Fruit fly (Drosophila melanogaster): ENCODE measurements around the gene CG3168.

The CG3168 gene

dm6 chrX:6739936-6740668 is at the start of gene CG3168:
Gene CG3168 (minus strand): TSS chrX:6739986.
- no peak for TF ChIP-seq noc (tag; optimal IDR thresholded peaks at IDR 0.05)

DNA sequence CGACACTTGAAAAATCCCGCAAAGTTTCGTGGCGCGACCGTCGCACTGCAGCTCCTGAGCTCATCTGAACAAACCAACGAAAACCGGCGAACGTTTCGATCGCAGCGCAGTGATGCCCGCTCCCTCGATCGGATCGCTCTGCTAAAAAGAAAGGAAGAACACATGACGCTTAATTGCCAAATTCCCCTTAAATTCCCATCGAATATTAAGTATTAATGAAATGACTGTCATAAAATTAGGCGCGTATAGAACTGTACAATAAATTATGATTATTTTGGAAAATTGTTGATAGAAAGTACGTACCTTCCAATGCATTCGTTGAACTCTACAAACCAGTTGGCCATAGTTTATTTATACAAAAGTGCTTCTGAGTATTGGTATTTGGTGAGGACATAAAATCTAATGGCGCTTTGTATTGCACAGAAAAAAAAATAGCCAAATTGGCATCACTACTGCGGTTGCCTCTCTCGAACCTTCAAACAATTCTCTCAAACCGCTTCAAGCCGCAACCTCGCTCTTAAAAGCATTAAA is 39.9 kb upstream of the CG3168 start, which contains the start of gene shf:
TSS of gene shf (minus strand) at position 51 of the 531 bp plus-strand sequence.
- no peak for TF ChIP-seq noc (tag; optimal IDR thresholded peaks at IDR 0.05)

DNA sequence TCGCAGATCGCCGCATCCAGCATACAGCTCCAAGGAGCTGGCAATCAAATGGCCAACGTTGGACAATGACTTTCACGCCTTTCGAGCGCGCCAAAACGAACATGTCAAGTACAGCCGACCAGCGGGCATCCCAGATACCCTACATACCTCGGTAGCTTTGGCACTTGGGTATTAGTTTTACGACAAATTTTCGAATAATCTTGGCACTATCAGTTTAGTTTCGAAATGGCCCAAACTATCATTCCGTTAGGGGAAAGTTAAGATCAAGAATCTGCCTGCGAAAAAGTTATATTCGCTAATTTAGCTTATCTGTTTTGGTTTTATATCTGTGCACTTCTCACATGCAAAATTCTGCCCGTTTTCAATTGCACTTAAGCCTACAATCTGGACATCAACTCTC is 39.0 kb upstream of the CG3168 start:
- no peak for TF ChIP-seq noc (tag; optimal IDR thresholded peaks at IDR 0.05)

DNA sequence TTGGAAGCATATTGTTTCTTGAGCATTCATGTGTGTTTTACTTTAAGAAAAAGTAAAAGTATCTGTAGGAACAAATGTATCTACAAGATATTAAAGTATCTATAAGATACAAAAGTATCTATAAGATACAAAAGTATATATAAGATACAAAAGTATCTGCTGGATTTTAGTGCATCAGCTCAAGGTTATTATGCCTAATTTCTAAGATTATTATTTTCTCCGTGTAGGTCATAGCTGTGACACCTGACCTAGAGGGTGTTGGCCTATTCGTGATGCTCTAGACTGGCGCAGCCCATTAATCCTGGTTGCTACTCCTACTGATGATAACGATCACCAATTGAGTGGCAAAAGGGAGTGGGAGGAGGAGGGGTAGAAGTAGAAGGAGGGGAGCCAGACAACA is 38.3 kb upstream of the CG3168 start:
- no peak for TF ChIP-seq noc (tag; optimal IDR thresholded peaks at IDR 0.05)

DNA sequence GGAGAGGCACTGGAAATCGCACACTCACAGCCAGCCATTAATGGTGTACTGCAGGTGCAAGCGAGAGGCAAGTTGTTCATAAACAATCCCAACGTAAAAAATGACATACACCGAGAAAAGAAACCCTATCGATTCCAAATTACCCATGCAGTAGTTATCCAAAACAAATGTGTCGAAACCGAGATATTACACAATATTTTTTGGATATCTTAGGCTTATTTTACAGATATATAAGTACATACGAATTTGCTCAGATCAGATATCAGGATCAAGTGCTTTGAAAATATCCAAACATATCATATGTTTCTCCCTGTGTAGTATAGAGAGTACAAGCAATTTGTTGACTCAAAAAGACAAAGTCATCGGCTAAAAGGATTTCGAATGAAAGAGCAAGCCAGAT is 37.6 kb upstream of the CG3168 start:
- no peak for TF ChIP-seq noc (tag; optimal IDR thresholded peaks at IDR 0.05)

DNA sequence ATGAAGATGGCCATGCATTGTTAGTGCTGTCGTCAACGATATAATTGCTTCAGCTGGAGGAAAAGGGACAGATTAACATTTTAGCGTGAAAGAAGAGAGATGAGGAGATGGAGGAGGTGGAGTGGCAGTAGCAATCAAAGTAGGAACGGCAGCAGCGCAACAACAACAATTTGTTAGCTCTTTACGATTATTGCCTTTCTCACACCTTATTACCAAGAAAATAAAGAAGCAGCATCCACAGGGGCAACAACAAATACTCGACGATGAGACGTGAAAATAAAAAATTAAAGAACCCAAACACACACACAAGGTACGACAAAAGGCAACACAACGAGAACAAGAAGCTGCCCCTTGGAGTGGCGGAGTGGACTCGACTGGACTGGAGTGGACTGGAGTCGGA is 37.1 kb upstream of the CG3168 start:
- TF ChIP-seq noc (tag; optimal IDR thresholded peaks at IDR 0.05) = no peak

- TF ChIP-seq noc (tag; optimal IDR thresholded peaks at IDR 0.05) = peak; percentile 28
Observed at dm6 chrX:6776274-6776673, 36.5 kb upstream of the CG3168 start.

- TF ChIP-seq noc (tag; optimal IDR thresholded peaks at IDR 0.05) = no peak
Observed at dm6 chrX:6775622-6776021, 35.8 kb upstream of the CG3168 start.

DNA sequence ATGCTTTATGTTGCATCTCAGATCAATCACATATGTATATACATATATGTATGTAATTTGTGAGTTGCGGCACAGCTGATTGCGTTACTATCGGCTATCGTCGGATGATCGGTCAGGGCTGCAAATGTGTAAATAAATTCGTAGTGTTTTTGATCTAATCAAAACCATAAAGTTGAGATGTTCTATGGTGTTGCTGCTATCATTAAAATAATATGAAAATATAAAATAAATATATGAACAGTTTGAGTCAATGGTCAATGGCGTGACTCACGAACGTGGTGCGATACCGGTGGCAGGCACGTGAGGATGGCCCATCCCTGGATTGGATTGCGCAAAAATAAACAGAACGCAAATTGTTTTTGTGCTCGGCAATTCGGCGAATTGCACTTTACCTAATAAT is 31.1 kb upstream of the CG3168 start, which contains the start of gene Coq7:
TSS of gene Coq7 (plus strand) at position 302 of the 400 bp plus-strand sequence.
- TF ChIP-seq noc (tag; optimal IDR thresholded peaks at IDR 0.05) = peak; percentile 77

DNA sequence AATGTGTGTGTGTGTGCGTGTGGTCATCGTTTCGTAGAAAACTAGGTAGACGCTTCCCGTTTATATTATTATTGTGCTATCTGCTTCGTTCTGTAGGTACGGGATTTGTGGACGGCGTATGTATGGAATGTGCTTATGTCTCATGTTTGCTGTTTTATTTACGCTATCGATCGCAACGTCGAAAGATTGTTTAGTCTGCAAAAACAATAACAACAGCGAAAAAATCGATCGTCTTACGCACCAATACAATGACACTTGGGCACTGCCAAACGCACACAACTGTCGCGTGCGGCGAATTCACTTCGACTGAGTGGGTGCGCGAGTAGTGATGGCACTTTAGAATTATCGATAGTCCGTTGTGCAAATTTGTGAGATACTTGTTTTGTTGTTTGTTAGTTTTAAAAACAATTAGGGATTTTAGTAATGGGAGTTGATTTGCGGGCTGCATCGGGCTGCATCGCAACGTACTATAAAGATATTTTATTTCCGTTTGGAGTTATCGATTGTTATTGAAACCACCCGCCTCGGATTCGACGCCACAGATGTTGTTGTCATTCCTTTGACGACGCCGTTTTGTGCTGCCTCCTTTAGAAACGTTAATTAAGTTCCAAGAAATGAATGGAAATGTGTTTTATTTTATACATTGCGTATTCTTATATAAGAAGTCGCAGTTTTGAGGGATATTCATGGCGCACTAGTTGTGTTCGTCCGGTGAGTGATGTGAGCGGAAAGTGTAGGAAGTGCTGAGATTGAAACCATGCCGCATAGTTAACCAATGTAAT is 19.6 kb upstream of the CG3168 start:
- no peak for TF ChIP-seq noc (tag; optimal IDR thresholded peaks at IDR 0.05)

DNA sequence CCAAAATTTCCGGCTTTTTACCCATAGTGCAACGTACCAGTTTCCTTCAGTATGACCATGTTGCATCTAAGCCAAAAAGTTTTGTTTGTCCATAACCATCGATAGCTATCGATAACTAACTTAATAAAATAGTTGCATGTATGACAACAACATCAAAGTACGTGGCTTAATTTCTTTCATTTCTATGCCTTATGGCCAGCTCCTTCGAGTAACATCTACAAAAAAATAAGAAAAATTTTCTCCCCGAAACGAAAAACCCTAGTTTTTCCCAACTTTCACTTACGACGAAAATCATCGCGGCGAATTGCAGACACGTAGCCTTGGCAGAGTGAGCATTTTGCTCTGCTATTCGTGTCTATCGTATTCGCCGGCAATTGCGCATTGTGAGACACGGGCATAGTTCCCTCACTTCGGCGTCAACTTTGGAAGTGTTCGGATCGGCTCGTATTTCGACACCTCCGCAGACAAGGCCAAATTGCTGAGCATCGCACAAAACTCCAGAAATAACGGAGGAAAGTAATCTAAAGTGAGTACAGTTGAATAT is 16.5 kb upstream of the CG3168 start, which contains the start of gene sov:
TSS of gene sov (plus strand) at position 148 of the 544 bp plus-strand sequence.
- no peak for TF ChIP-seq noc (tag; optimal IDR thresholded peaks at IDR 0.05)

DNA sequence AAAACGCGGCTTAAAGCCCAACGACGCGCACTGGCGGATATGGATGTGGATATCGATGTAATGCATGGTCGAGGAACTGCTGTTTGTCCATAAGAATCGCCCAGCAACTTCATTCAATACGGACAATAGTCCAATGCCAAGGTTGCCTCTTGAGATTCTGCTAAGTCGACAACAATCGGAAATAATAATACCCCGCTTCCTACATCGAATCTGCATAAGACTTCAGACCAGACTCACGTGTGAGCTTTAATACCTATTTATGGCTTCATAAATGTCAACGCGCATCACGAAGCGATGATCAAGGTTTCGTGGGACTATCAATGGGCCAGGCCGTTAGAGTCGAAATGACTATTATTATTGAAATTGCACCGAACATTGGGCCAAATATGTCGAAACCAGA is 12.2 kb upstream of the CG3168 start:
- TF ChIP-seq noc (tag; optimal IDR thresholded peaks at IDR 0.05) = no peak

DNA sequence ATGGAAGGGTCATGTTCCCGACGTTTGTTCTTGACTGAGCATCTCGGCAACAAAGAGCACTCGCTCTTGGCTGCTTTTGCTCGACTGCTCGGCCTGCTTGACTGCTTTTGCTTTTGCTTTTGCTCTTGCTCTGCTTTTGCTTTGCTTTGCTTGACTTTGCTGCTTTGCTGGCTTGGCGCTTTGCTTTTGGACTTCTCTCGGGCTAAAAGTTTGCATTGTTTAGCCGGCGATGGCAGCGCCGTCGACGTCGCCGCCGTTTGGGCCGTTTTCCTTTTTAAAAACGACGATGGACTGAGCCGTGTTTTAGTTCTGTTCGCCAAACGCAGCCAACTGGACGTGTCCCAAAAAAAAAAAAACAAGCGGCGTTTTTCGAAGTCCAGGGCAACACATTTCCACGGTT is 7.5 kb upstream of the CG3168 start, which contains the start of gene CG14439:
TSS of gene CG14439 (plus strand) at position 301 of the 400 bp plus-strand sequence.
- TF ChIP-seq noc (tag; optimal IDR thresholded peaks at IDR 0.05) = no peak

dm6 chrX:6746221-6746620 is 6.4 kb upstream of the CG3168 start:
- no peak for TF ChIP-seq noc (tag; optimal IDR thresholded peaks at IDR 0.05)

DNA sequence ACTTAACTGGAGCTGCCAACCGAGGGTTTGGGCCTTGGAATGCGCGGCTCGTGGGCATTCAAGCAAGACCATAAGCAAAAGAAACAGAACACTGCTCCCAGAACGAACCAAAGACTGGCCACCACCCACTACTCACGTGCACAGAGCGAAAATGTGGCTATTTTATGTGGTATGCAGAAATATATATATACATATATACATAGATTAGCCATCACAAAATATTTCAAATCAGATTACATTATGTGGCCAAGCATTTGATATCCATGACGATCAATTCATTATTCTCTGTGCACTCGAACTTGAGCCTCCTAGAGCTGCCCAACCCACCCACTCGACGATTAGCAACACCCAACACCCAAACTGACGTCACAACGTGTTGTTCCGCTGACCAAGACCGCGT is 5.8 kb upstream of the CG3168 start:
- no peak for TF ChIP-seq noc (tag; optimal IDR thresholded peaks at IDR 0.05)

DNA sequence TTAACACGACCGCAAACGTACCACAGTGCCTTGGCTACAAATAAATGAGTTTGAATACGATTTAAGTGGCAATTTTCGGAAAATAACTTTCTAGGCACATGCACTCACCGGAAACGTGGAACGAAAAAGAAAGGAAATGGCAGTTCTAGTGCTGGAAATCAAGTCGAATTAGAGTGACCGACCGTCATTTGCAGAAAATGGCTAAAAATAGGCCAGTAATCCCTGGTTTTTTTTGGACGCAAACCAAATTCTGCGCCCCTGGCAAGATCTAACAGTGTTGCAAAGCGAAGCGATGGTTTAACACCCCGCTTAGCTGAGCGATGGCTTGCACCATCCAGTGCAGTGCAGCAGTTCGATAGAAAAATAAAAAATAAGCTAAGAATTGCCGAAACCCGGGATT is 4.3 kb upstream of the CG3168 start, which contains the start of gene RpL17:
TSS of gene RpL17 (minus strand) at position 151 of the 400 bp plus-strand sequence.
- peak; percentile 64 for TF ChIP-seq noc (tag; optimal IDR thresholded peaks at IDR 0.05)
